Fruit fly (Drosophila melanogaster): ENCODE data around the gene CG31810.

Gene CG31810

DNA sequence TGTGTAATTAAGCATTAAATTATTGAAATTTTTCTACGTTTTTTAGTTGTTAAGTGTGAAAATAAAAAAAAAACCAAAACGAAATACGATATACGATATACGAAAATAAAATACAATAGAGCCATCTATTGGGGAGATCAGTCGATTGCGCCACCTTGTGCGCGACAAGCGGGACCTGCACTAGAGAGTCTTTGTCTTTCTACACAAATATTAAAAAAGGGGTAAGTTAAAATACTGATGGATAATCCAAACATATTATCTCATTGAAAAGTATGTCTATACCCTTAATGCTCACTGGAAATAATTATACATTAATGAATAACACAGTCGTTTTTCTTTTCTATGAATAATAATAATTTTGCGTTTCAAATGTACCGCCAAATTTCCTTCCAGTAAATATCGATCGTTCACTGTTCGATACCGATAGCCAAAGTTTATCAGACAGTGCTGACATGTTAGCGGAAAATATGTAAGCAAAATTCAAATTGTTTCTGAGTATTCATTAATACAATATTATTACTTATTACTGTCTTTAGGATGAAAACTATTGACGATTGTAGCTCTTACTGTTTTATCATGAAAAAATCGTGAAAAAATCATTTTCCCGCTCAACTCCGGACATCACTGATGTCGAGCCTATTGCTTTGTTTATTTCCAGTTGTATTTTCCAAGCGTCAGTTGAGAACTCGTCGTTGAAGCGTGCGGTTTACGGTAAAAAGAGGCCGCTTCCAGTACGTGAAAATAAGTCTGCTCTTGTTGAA lies 36.0 kb downstream of the CG31810 start, which contains the start of gene mdy (continued):
- TF ChIP-seq HHEX (GFP tag; optimal IDR thresholded peaks at IDR 0.05), result no peak
- peak; percentile 23; the same call in 1 of the 2 replicates for TF ChIP-seq sob (GFP tag; IDR thresholded peaks at IDR 0.05)
- no peak for TF ChIP-seq hkb (optimal IDR thresholded peaks at IDR 0.05)
- TF ChIP-seq hkb (GFP tag; IDR thresholded peaks at IDR 0.05), result peak; percentile 57; the same call in 1 of the 2 replicates
- TF ChIP-seq chn (GFP tag; optimal IDR thresholded peaks at IDR 0.05), result peak; percentile 26
- TF ChIP-seq Nf-YC (tag; optimal IDR thresholded peaks at IDR 0.05), result peak; percentile 48
- TF ChIP-seq CG5953 (GFP tag; IDR thresholded peaks at IDR 0.05), result no peak
- peak; percentile 31 for TF ChIP-seq Vsx1 (GFP tag; optimal IDR thresholded peaks at IDR 0.05)
- TF ChIP-seq en (GFP tag; optimal IDR thresholded peaks at IDR 0.05), result no peak
- peak; percentile 33 for TF ChIP-seq CG4360 (GFP tag; IDR thresholded peaks at IDR 0.05)
- peak; percentile 60 for TF ChIP-seq Sox102F (GFP tag; optimal IDR thresholded peaks at IDR 0.05)
- no peak for TF ChIP-seq ro (GFP tag; IDR thresholded peaks at IDR 0.05)
- TF ChIP-seq trem (tag; optimal IDR thresholded peaks at IDR 0.05), result peak; percentile 23
- TF ChIP-seq pho (GFP tag; optimal IDR thresholded peaks at IDR 0.05), result peak; percentile 47
- TF ChIP-seq grau (tag; optimal IDR thresholded peaks at IDR 0.05), result peak; percentile 63
- peak; percentile 5 for TF ChIP-seq Side (GFP tag; optimal IDR thresholded peaks at IDR 0.05)
- peak; percentile 37 for TF ChIP-seq NC2β (GFP tag; optimal IDR thresholded peaks at IDR 0.05)
- no peak for TF ChIP-seq CG1529 (GFP tag; optimal IDR thresholded peaks at IDR 0.05)
- peak; percentile 22 for TF ChIP-seq repo (GFP tag; optimal IDR thresholded peaks at IDR 0.05)
- peak; percentile 36 for TF ChIP-seq YL-1 (GFP tag; optimal IDR thresholded peaks at IDR 0.05)
- TF ChIP-seq NC2α (GFP tag; optimal IDR thresholded peaks at IDR 0.05), result peak; percentile 6
- peak; percentile 34 for TF ChIP-seq CG18619 (GFP tag; optimal IDR thresholded peaks at IDR 0.05)
- no peak for TF ChIP-seq CG2678 (tag; optimal IDR thresholded peaks at IDR 0.05)
- TF ChIP-seq CG10431 (GFP tag; optimal IDR thresholded peaks at IDR 0.05), result no peak
- peak in 1 of 3 experiments; percentile 83 for TF ChIP-seq Stat92E (GFP tag; optimal IDR thresholded peaks at IDR 0.05)
- 0 out of 2 replicates have a peak, but pooled peaks have one; percentile 27 for TF ChIP-seq ap (GFP tag; IDR thresholded peaks at IDR 0.05)
- TF ChIP-seq run (tag; optimal IDR thresholded peaks at IDR 0.05), result no peak
- TF ChIP-seq CG31224 (GFP tag; IDR thresholded peaks at IDR 0.05), result peak; percentile 38; the same call in 1 of the 2 replicates
- TF ChIP-seq ken (GFP tag; IDR thresholded peaks at IDR 0.05), result peak; percentile 60; the same call in 1 of the 3 replicates
- peak; percentile 57 for TF ChIP-seq nmo (GFP tag; optimal IDR thresholded peaks at IDR 0.05)
- peak; percentile 14 for TF ChIP-seq gcm (GFP tag; optimal IDR thresholded peaks at IDR 0.05)
- no peak for TF ChIP-seq oc (tag; optimal IDR thresholded peaks at IDR 0.05)
- peak; percentile 4 for TF ChIP-seq Camta (GFP tag; optimal IDR thresholded peaks at IDR 0.05)
- peak; percentile 42 for TF ChIP-seq CG17359 (tag; optimal IDR thresholded peaks at IDR 0.05)
- TF ChIP-seq CG34422 (GFP tag; IDR thresholded peaks at IDR 0.05), result peak; percentile 15; the same call in 2 of the 3 replicates
- no peak for TF ChIP-seq ERR (GFP tag; optimal IDR thresholded peaks at IDR 0.05)
- TF ChIP-seq Sin3A (optimal IDR thresholded peaks at IDR 0.05), result no peak
- no peak for TF ChIP-seq dimm (GFP tag; IDR thresholded peaks at IDR 0.05)
- peak; percentile 62 for TF ChIP-seq H2.0 (GFP tag; IDR thresholded peaks at IDR 0.05)
- no peak for TF ChIP-seq CG2202 (tag; optimal IDR thresholded peaks at IDR 0.05)
- TF ChIP-seq Xbp1 (GFP tag; optimal IDR thresholded peaks at IDR 0.05), result peak; percentile 72
- peak; percentile 70 for TF ChIP-seq CG14014 (GFP tag; IDR thresholded peaks at IDR 0.05)
- TF ChIP-seq BtbVII (GFP tag; optimal IDR thresholded peaks at IDR 0.05), result no peak
- peak; percentile 50 for TF ChIP-seq Mad (GFP tag; optimal IDR thresholded peaks at IDR 0.05)
- peak; percentile 55; the same call in 1 of the 2 replicates for TF ChIP-seq Nf-YA (GFP tag; IDR thresholded peaks at IDR 0.05)
- TF ChIP-seq z (GFP tag; IDR thresholded peaks at IDR 0.05), result no peak
- TF ChIP-seq dati (GFP tag; IDR thresholded peaks at IDR 0.05), result peak; percentile 45; the same call in 1 of the 2 replicates
- no peak for TF ChIP-seq CG17912 (GFP tag; optimal IDR thresholded peaks at IDR 0.05)
- no peak for TF ChIP-seq CG10654 (GFP tag; optimal IDR thresholded peaks at IDR 0.05)
- peak; percentile 36 for TF ChIP-seq D19B (GFP tag; optimal IDR thresholded peaks at IDR 0.05)
